Worm (Caenorhabditis elegans) whole organism, young adult: ENCODE data around the gene T25B9.12.

Experiments used
- F10E7.11 ChIP-seq: sonication (generic microtip); optimal IDR thresholded peaks from 2 replicates; lab custom pipeline; 2017; ENCODE audit warnings: mild to moderate bottlenecking, missing genetic modification characterization, moderate library complexity, missing compliant biosample characterization
- Y79H2A.3 ChIP-seq: fragments of 200-800 bp; sonication (Bioruptor generic); conservative IDR thresholded peaks from 2 replicates; pipeline ENCODE4 v1.3.6; 2022; ENCODE audit warnings: missing genetic modification reagents, missing genetic modification characterization, missing compliant biosample characterization
- ama-1 ChIP-seq, 3 experiments: fragments of 150-350 bp in 1 of 3; sonication (generic microtip) in 2 of 3; optimal IDR thresholded peaks; 2 replicates each; lab custom pipeline; 2014 to 2018; ENCODE audit warnings: missing biosample characterization in 2 of 3, missing genetic modification characterization in 2 of 3, missing genetic modification reagents in 2 of 3
- ceh-27 ChIP-seq: fragments of 200-800 bp; sonication (Bioruptor generic); optimal IDR thresholded peaks from 2 replicates; lab custom pipeline; 2018; ENCODE audit warnings: mild to moderate bottlenecking, missing genetic modification characterization, moderate library complexity, missing compliant biosample characterization
- dpl-1 ChIP-seq: fragments of 150-350 bp; optimal IDR thresholded peaks from 2 replicates; lab custom pipeline; 2014; ENCODE audit warnings: missing biosample characterization, missing genetic modification reagents, missing genetic modification characterization
- ets-4 ChIP-seq: fragments of 200-800 bp; sonication (Bioruptor generic); optimal IDR thresholded peaks from 2 replicates; lab custom pipeline; 2018; ENCODE audit warnings: mild to moderate bottlenecking, missing genetic modification characterization, missing compliant biosample characterization
- hmg-20 ChIP-seq: fragments of 200-800 bp; sonication (Bioruptor generic); IDR thresholded peaks from 2 replicates; pipeline ENCODE4 v1.3.6; 2022; ENCODE audit warnings: missing genetic modification reagents, missing genetic modification characterization, missing compliant biosample characterization
- hrde-1 ChIP-seq: sonication (generic microtip); optimal IDR thresholded peaks from 2 replicates; lab custom pipeline; 2016; ENCODE audit warnings: missing genetic modification characterization, mild to moderate bottlenecking, missing compliant biosample characterization, moderate library complexity, missing genotype, missing genetic modification reagents, borderline replicate concordance
- rcor-1 ChIP-seq: fragments of 200-800 bp; sonication (Bioruptor generic); IDR thresholded peaks from 2 replicates; pipeline ENCODE4 v1.3.6; 2022; ENCODE audit warnings: missing genetic modification reagents, missing genetic modification characterization, missing compliant biosample characterization
- sea-2 ChIP-seq: fragments of 200-800 bp; sonication (Bioruptor generic); IDR thresholded peaks from 2 replicates; pipeline ENCODE4 v1.3.6; 2022; ENCODE audit warnings: missing genetic modification characterization, missing compliant biosample characterization
- snpc-4 ChIP-seq, 5 experiments: fragments of 150-350 bp in 1 of 5; sonication (generic microtip) in 4 of 5; optimal IDR thresholded peaks; 2 replicates each; lab custom pipeline; 2014 to 2018; ENCODE audit warnings: missing genetic modification characterization in 5 of 5, missing biosample characterization in 3 of 5, antibody characterized with exemption in 2 of 5, mild to moderate bottlenecking in 2 of 5, missing compliant biosample characterization in 2 of 5, missing genotype in 2 of 5, moderate library complexity in 2 of 5, missing genetic modification reagents in 1 of 5
- zfh-2 ChIP-seq: fragments of 200-800 bp; sonication (Bioruptor generic); conservative IDR thresholded peaks from 2 replicates; pipeline ENCODE4 v1.3.6; 2022; ENCODE audit warnings: missing genetic modification reagents, missing genetic modification characterization, missing compliant biosample characterization

- TF ChIP-seq ama-1 (optimal IDR thresholded peaks at IDR 0.05; lab: Kevin White, UChicago) (no peak), ama-1 (GFP tag; optimal IDR thresholded peaks at IDR 0.05; lab: Kevin White, UChicago) (no peak), rcor-1 (no peak), Y79H2A.3 (GFP tag; lab: Robert Waterston, UW) (no peak), zfh-2 (GFP tag; lab: Robert Waterston, UW) (no peak), hmg-20 (GFP tag; lab: Robert Waterston, UW) (no peak), snpc-4 (GFP tag; optimal IDR thresholded peaks at IDR 0.05; lab: Kevin White, UChicago) (no peak), snpc-4 (tag; optimal IDR thresholded peaks at IDR 0.05; lab: Kevin White, UChicago) (no peak), sea-2 (no peak), ets-4 (GFP tag; lab: Kevin White, UChicago) (no peak), ceh-27 (no peak), dpl-1 (GFP tag; lab: Kevin White, UChicago) (no peak), F10E7.11 (no peak), hrde-1 (tag; lab: Kevin White, UChicago) (no peak)
These were observed 15.4 kb downstream of the T25B9.12 start, which contains the start of gene swt-3 for ce11 chrIV:10780583-10780982.
